Worm (Caenorhabditis elegans) whole organism, late embryonic: Measurements from ENCODE around the gene T21D9.2.

Experiments used
- K02D7.2 ChIP-seq: sonication (generic microtip); optimal IDR thresholded peaks from 2 replicates; lab custom pipeline; 2017; ENCODE audit warnings: mild to moderate bottlenecking, missing genetic modification characterization, missing compliant biosample characterization
- dve-1 ChIP-seq: sonication (generic microtip); optimal IDR thresholded peaks from 2 replicates; lab custom pipeline; 2017; ENCODE audit warnings: antibody characterized with exemption, mild to moderate bottlenecking, missing genetic modification characterization, missing compliant biosample characterization
- eyg-1 ChIP-seq: sonication (generic microtip); optimal IDR thresholded peaks from 2 replicates; lab custom pipeline; 2016; ENCODE audit warnings: missing genotype, missing genetic modification characterization, missing compliant biosample characterization
- fkh-10 ChIP-seq: fragments of 150-350 bp; optimal IDR thresholded peaks from 2 replicates; lab custom pipeline; 2014; ENCODE audit warnings: missing biosample characterization, missing genetic modification reagents, missing genetic modification characterization
- fkh-6 ChIP-seq: sonication (generic microtip); optimal IDR thresholded peaks from 2 replicates; lab custom pipeline; 2016; ENCODE audit warnings: missing genetic modification characterization, missing compliant biosample characterization
- gmeb-2 ChIP-seq: sonication (generic microtip); optimal IDR thresholded peaks from 2 replicates; lab custom pipeline; 2016; ENCODE audit warnings: missing genetic modification characterization, inconsistent platforms, missing compliant biosample characterization
- madf-2 ChIP-seq: sonication (generic microtip); optimal IDR thresholded peaks from 2 replicates; lab custom pipeline; 2017; ENCODE audit warnings: missing genetic modification characterization, missing compliant biosample characterization
- nfya-1 ChIP-seq: sonication (generic microtip); optimal IDR thresholded peaks from 2 replicates; lab custom pipeline; 2017; ENCODE audit warnings: missing genetic modification characterization, mild to moderate bottlenecking, missing compliant biosample characterization, antibody characterized with exemption, moderate library complexity
- pha-2 ChIP-seq: sonication (generic microtip); optimal IDR thresholded peaks from 2 replicates; lab custom pipeline; 2017; ENCODE audit warnings: mild to moderate bottlenecking, missing genetic modification characterization, missing compliant biosample characterization
- pqm-1 ChIP-seq: sonication (generic microtip); optimal IDR thresholded peaks from 2 replicates; lab custom pipeline; 2016; ENCODE audit warnings: missing genetic modification characterization, missing compliant biosample characterization
- pros-1 ChIP-seq: fragments of 150-350 bp; optimal IDR thresholded peaks from 2 replicates; lab custom pipeline; 2014; ENCODE audit warnings: missing biosample characterization, missing genetic modification reagents, missing genetic modification characterization
- sox-4 ChIP-seq: sonication (generic microtip); optimal IDR thresholded peaks from 2 replicates; lab custom pipeline; 2017; ENCODE audit warnings: mild to moderate bottlenecking, missing genetic modification characterization, inconsistent platforms, missing compliant biosample characterization
- unc-86 ChIP-seq: sonication (generic microtip); optimal IDR thresholded peaks from 2 replicates; lab custom pipeline; 2016; ENCODE audit warnings: missing genetic modification characterization, missing compliant biosample characterization

ce11 chrX:2090493-2090892, 6.2 kb downstream of the T21D9.2 start:
- TF ChIP-seq pha-2 (no peak), nfya-1 (tag; lab: Kevin White, UChicago) (peak; percentile 51), dve-1 (tag; lab: Kevin White, UChicago) (no peak), madf-2 (no peak), gmeb-2 (no peak), fkh-6 (no peak), unc-86 (tag; lab: Kevin White, UChicago) (no peak), fkh-10 (GFP tag; lab: Kevin White, UChicago) (no peak), pros-1 (tag; lab: Kevin White, UChicago) (no peak), sox-4 (tag; lab: Kevin White, UChicago) (no peak), K02D7.2 (tag; lab: Kevin White, UChicago) (no peak), pqm-1 (no peak), eyg-1 (tag; lab: Kevin White, UChicago) (no peak)
